Fruit fly (Drosophila melanogaster) whole organism, embryonic: ENCODE data around the gene Hph.

ENCODE experiments used
- Atf6 ChIP-seq: fragments of 200-800 bp; sonication (Bioruptor generic); IDR thresholded peaks from 2 replicates; pipeline ENCODE4 v1.3.6; 2022; ENCODE audit warnings: missing biosample characterization, missing genetic modification characterization
- C15 ChIP-seq: fragments of 200-800 bp; sonication (Bioruptor generic); IDR thresholded peaks from 3 replicates; pipeline ENCODE4 v1.3.6; 2022; ENCODE audit warnings: missing biosample characterization, missing genetic modification characterization
- CG1024 ChIP-seq: fragments of 200-800 bp; sonication (Bioruptor generic); IDR thresholded peaks from 2 replicates; pipeline ENCODE4 v1.3.6; 2022; ENCODE audit warnings: missing biosample characterization, missing genetic modification characterization
- CG11696 ChIP-seq: fragments of 200-800 bp; sonication (Bioruptor generic); IDR thresholded peaks from 2 replicates; pipeline ENCODE4 v1.3.6; 2022; ENCODE audit warnings: missing biosample characterization, missing genetic modification characterization
- CG12155 ChIP-seq: fragments of 200-800 bp; sonication (Bioruptor generic); optimal IDR thresholded peaks from 3 replicates; lab custom pipeline; 2016; ENCODE audit warnings: missing biosample characterization, missing genetic modification characterization
- CG12942 ChIP-seq: fragments of 200-800 bp; sonication (Bioruptor generic); optimal IDR thresholded peaks from 3 replicates; lab custom pipeline; 2016; ENCODE audit warnings: missing biosample characterization, missing genetic modification characterization
- CG14441 ChIP-seq: fragments of 200-800 bp; sonication (Bioruptor generic); IDR thresholded peaks from 2 replicates; pipeline ENCODE4 v1.3.6; 2022; ENCODE audit warnings: missing biosample characterization, missing genetic modification characterization
- CG14710 ChIP-seq: fragments of 200-800 bp; sonication (Bioruptor generic); optimal IDR thresholded peaks from 3 replicates; lab custom pipeline; 2019; ENCODE audit warnings: missing biosample characterization, mild to moderate bottlenecking, missing genetic modification characterization, moderate library complexity
- CG1602 ChIP-seq: fragments of 200-800 bp; sonication (Bioruptor generic); optimal IDR thresholded peaks from 3 replicates; lab custom pipeline; 2016; ENCODE audit warnings: missing biosample characterization, missing genetic modification characterization
- CG16813 ChIP-seq: fragments of 200-800 bp; sonication (Bioruptor generic); IDR thresholded peaks from 3 replicates; pipeline ENCODE4 v1.3.6; 2022; ENCODE audit warnings: missing biosample characterization, missing genetic modification characterization; ENCODE audit not compliant: partially characterized antibody
- CG17912 ChIP-seq: fragments of 200-800 bp; sonication (Bioruptor generic); optimal IDR thresholded peaks from 2 replicates; lab custom pipeline; 2018; ENCODE audit warnings: missing biosample characterization, mild to moderate bottlenecking, missing genetic modification characterization
- CG2120 ChIP-seq: fragments of 200-800 bp; sonication (Bioruptor generic); optimal IDR thresholded peaks from 3 replicates; lab custom pipeline; 2016; ENCODE audit warnings: missing biosample characterization, missing genetic modification characterization
- CG3838 ChIP-seq: fragments of 200-800 bp; sonication (Bioruptor generic); optimal IDR thresholded peaks from 3 replicates; lab custom pipeline; 2016; ENCODE audit warnings: missing biosample characterization, missing genetic modification characterization
- CG3847 ChIP-seq: fragments of 200-800 bp; sonication (Bioruptor generic); IDR thresholded peaks from 2 replicates; pipeline ENCODE4 v1.3.6; 2022; ENCODE audit warnings: missing biosample characterization, missing genetic modification characterization
- CG6689 ChIP-seq: fragments of 200-800 bp; sonication (Bioruptor generic); IDR thresholded peaks from 2 replicates; pipeline ENCODE4 v1.3.6; 2022; ENCODE audit warnings: missing biosample characterization, missing genetic modification characterization
- CG7786 ChIP-seq: fragments of 200-800 bp; sonication (Bioruptor generic); optimal IDR thresholded peaks from 2 replicates; lab custom pipeline; 2016; ENCODE audit warnings: missing biosample characterization, missing genetic modification characterization
- CG7839 ChIP-seq: fragments of 200-800 bp; sonication (Bioruptor generic); optimal IDR thresholded peaks from 3 replicates; lab custom pipeline; 2018; ENCODE audit warnings: missing biosample characterization, mild to moderate bottlenecking, missing genetic modification characterization, moderate library complexity
- CG8765 ChIP-seq: fragments of 200-800 bp; sonication (Bioruptor generic); IDR thresholded peaks from 2 replicates; pipeline ENCODE4 v1.3.6; 2022; ENCODE audit warnings: missing biosample characterization, missing genetic modification characterization
- CG9817 ChIP-seq: fragments of 200-800 bp; sonication (Bioruptor generic); optimal IDR thresholded peaks from 2 replicates; lab custom pipeline; 2018; ENCODE audit warnings: missing biosample characterization, mild to moderate bottlenecking, missing genetic modification characterization, moderate library complexity
- Dp ChIP-seq: fragments of 200-800 bp; sonication (Bioruptor generic); optimal IDR thresholded peaks from 2 replicates; lab custom pipeline; 2018; ENCODE audit warnings: missing biosample characterization, mild to moderate bottlenecking, missing genetic modification characterization, moderate library complexity
- E2f1 ChIP-seq: fragments of 200-800 bp; sonication (Bioruptor generic); IDR thresholded peaks from 2 replicates; pipeline ENCODE4 v1.3.6; 2022; ENCODE audit warnings: missing biosample characterization, missing genetic modification characterization
- Fer3 ChIP-seq: fragments of 200-800 bp; sonication (Bioruptor generic); optimal IDR thresholded peaks from 2 replicates; lab custom pipeline; 2018; ENCODE audit warnings: missing biosample characterization, mild to moderate bottlenecking, missing genetic modification characterization, moderate library complexity
- Hand ChIP-seq: fragments of 200-800 bp; sonication (Bioruptor generic); optimal IDR thresholded peaks from 2 replicates; lab custom pipeline; 2017; ENCODE audit warnings: mild to moderate bottlenecking, missing biosample characterization, missing genetic modification reagents, missing genetic modification characterization
- Jarid2 ChIP-seq: fragments of 200-800 bp; sonication (Bioruptor generic); optimal IDR thresholded peaks from 3 replicates; lab custom pipeline; 2017; ENCODE audit warnings: mild to moderate bottlenecking, missing biosample characterization, missing genetic modification reagents, missing genetic modification characterization
- Lhr ChIP-seq: fragments of 200-800 bp; sonication (Bioruptor generic); optimal IDR thresholded peaks from 3 replicates; lab custom pipeline; 2017; ENCODE audit warnings: mild to moderate bottlenecking, missing biosample characterization, missing genetic modification reagents, missing genetic modification characterization
- MBD-R2 ChIP-seq: fragments of 200-800 bp; sonication (Bioruptor generic); IDR thresholded peaks from 2 replicates; pipeline ENCODE4 v1.3.6; 2022; ENCODE audit warnings: missing biosample characterization, missing genetic modification characterization
- Med ChIP-seq: fragments of 200-800 bp; sonication (Bioruptor generic); peaks from one replicate; lab custom pipeline; 2016; ENCODE audit warnings: missing biosample characterization, missing genetic modification characterization, mild to moderate bottlenecking, inconsistent platforms, moderate library complexity
- Pdp1 ChIP-seq, 2 experiments: fragments of 200-800 bp; sonication (Bioruptor generic); optimal IDR thresholded peaks; 3 replicates each; lab custom pipeline; 2016; ENCODE audit warnings: missing biosample characterization in 2 of 2, missing genetic modification characterization in 2 of 2, mild to moderate bottlenecking in 1 of 2, moderate library complexity in 1 of 2
- Poxn ChIP-seq: fragments of 200-800 bp; sonication (Bioruptor generic); IDR thresholded peaks from 2 replicates; pipeline ENCODE4 v1.3.6; 2022; ENCODE audit warnings: missing biosample characterization, missing genetic modification characterization
- aop ChIP-seq: fragments of 200-800 bp; sonication (Bioruptor generic); IDR thresholded peaks from 2 replicates; pipeline ENCODE4 v1.3.6; 2022; ENCODE audit warnings: missing biosample characterization, missing genetic modification characterization
- ato ChIP-seq: fragments of 200-800 bp; sonication (Bioruptor generic); IDR thresholded peaks from 2 replicates; pipeline ENCODE4 v1.3.6; 2022; ENCODE audit warnings: missing biosample characterization, missing genetic modification characterization; ENCODE audit not compliant: partially characterized antibody
- bowl ChIP-seq: fragments of 200-800 bp; sonication (Bioruptor generic); IDR thresholded peaks from 2 replicates; pipeline ENCODE4 v1.3.6; 2022; ENCODE audit warnings: missing biosample characterization, missing genetic modification characterization
- btn ChIP-seq: fragments of 200-800 bp; sonication (Bioruptor generic); optimal IDR thresholded peaks from 2 replicates; lab custom pipeline; 2016; ENCODE audit warnings: missing biosample characterization, missing genetic modification characterization
- cas ChIP-seq: fragments of 200-800 bp; sonication (Bioruptor generic); IDR thresholded peaks from 2 replicates; pipeline ENCODE4 v1.3.6; 2022; ENCODE audit warnings: missing biosample characterization, missing genetic modification characterization
- cwo ChIP-seq: fragments of 200-800 bp; sonication (Bioruptor generic); optimal IDR thresholded peaks from 3 replicates; lab custom pipeline; 2017; ENCODE audit warnings: missing biosample characterization, missing genetic modification characterization, mild to moderate bottlenecking, moderate library complexity, missing genetic modification reagents
- danr ChIP-seq: fragments of 200-800 bp; sonication (Bioruptor generic); IDR thresholded peaks from 2 replicates; pipeline ENCODE4 v1.3.6; 2022; ENCODE audit warnings: missing biosample characterization, missing genetic modification characterization
- esg ChIP-seq: fragments of 200-800 bp; sonication (Bioruptor generic); conservative IDR thresholded peaks from 2 replicates; pipeline ENCODE4 v1.3.6; 2022; ENCODE audit warnings: missing biosample characterization, missing genetic modification characterization
- exex ChIP-seq: fragments of 200-800 bp; sonication (Bioruptor generic); optimal IDR thresholded peaks from 4 replicates; lab custom pipeline; 2018; ENCODE audit warnings: missing biosample characterization, mild to moderate bottlenecking, missing genetic modification characterization, moderate library complexity
- fd102C ChIP-seq: fragments of 200-800 bp; sonication (Bioruptor generic); optimal IDR thresholded peaks from 2 replicates; lab custom pipeline; 2018; ENCODE audit warnings: missing biosample characterization, mild to moderate bottlenecking, missing genetic modification characterization, moderate library complexity
- fru ChIP-seq: fragments of >200 bp; optimal IDR thresholded peaks from 2 replicates; lab custom pipeline; 2017
- luna ChIP-seq: fragments of 200-800 bp; sonication (Bioruptor generic); optimal IDR thresholded peaks from 2 replicates; lab custom pipeline; 2016; ENCODE audit warnings: missing biosample characterization, missing genetic modification characterization
- onecut ChIP-seq: fragments of 200-800 bp; sonication (Bioruptor generic); IDR thresholded peaks from 2 replicates; pipeline ENCODE4 v1.3.6; 2022; ENCODE audit warnings: missing biosample characterization, missing genetic modification characterization
- sim ChIP-seq: fragments of 200-800 bp; sonication (Bioruptor generic); IDR thresholded peaks from 2 replicates; pipeline ENCODE4 v1.3.6; 2022; ENCODE audit warnings: missing biosample characterization, missing genetic modification characterization
- stc ChIP-seq: fragments of 200-800 bp; sonication (Bioruptor generic); IDR thresholded peaks from 2 replicates; pipeline ENCODE4 v1.3.6; 2022; ENCODE audit warnings: missing biosample characterization, missing genetic modification characterization
- tap ChIP-seq: fragments of 200-800 bp; optimal IDR thresholded peaks from 3 replicates; lab custom pipeline; 2019; ENCODE audit warnings: missing biosample characterization, mild to moderate bottlenecking, missing genetic modification characterization, moderate library complexity
- tio ChIP-seq: fragments of 200-800 bp; sonication (Bioruptor generic); optimal IDR thresholded peaks from 2 replicates; lab custom pipeline; 2017; ENCODE audit warnings: missing biosample characterization, missing genetic modification characterization, inconsistent platforms
- yki ChIP-seq: fragments of >200 bp; optimal IDR thresholded peaks from 3 replicates; lab custom pipeline; 2018

Hph gene

DNA sequence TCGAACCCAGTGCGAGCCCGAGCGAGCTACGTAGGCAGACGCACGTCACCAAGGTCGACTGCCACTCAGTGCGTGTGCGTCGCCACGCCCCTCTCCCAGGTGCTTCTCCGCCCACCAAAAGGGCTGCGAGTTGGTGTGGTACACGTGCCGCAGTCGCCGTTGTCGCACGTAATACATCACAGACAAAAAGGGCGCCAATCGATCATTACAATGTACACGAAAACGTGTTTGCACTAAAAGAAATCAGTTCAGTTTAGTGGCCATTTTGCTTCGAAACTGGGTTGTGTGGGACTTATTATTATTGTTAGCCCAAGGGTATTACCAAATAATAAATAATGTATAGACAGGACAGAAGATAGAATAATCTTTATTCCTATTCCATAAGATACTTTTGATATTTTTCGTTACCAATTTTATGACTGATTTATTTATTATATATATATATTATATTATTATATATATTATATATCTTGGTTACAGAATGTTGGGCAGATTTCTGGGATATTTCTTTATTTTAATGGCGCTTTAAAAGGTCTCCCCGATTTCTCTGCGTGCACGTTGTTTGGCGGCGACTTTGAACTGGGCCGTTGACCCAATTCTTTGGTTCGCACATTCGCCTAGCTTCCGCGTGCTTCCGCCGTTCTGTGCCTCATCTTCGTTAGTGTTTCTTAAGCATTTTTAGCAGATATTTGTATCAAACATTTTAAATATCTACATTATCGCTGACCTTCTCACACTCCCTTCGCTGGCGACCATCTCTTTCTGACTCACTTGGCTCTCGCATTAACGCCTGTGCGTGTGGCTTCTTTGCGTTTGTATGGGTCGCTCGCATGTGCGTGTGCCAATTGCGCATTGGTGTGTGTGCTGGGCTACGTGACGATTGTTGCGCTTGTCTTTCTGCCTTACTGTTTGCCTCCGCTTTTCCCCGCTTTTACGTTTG, 6.7 kb downstream of the Hph start (continued):
- peak; percentile 71 for TF ChIP-seq CG1602 (GFP tag; lab: Kevin White, UChicago)
- TF ChIP-seq stc (GFP tag; lab: Robert Waterston, UW): peak; percentile 66; the same call in 1 of the 2 replicates
- peak; percentile 24 for TF ChIP-seq exex (tag; lab: Kevin White, UChicago)
- no peak for TF ChIP-seq ato (GFP tag; lab: Robert Waterston, UW)
- peak; percentile 2 for TF ChIP-seq CG7786 (GFP tag; lab: Kevin White, UChicago)
- TF ChIP-seq Med (GFP tag; lab: Kevin White, UChicago): peak; percentile 78
- TF ChIP-seq CG8765 (GFP tag; lab: Robert Waterston, UW): no peak
- TF ChIP-seq cwo: peak; percentile 97
- TF ChIP-seq Poxn (GFP tag; lab: Robert Waterston, UW): peak; percentile 42; the same call in 1 of the 2 replicates
- TF ChIP-seq yki (lab: Kevin White, UChicago): no peak
- no peak for TF ChIP-seq Dp (GFP tag; lab: Kevin White, UChicago)
- no peak for TF ChIP-seq CG16813 (GFP tag; lab: Robert Waterston, UW)
- TF ChIP-seq CG3838: no peak
- TF ChIP-seq CG9817 (tag; lab: Kevin White, UChicago): peak; percentile 85
- TF ChIP-seq CG3847: peak; percentile 82
- TF ChIP-seq CG17912 (GFP tag; lab: Kevin White, UChicago): peak; percentile 45
- no peak for TF ChIP-seq bowl (GFP tag; lab: Robert Waterston, UW)
- TF ChIP-seq tap (tag; lab: Kevin White, UChicago): peak; percentile 79
- peak; percentile 44 to 76 for TF ChIP-seq Pdp1 (GFP tag; optimal IDR thresholded peaks at IDR 0.05; lab: Kevin White, UChicago)
- no peak for TF ChIP-seq C15
- TF ChIP-seq CG12942 (GFP tag; lab: Kevin White, UChicago): peak; percentile 70
- TF ChIP-seq Fer3: peak; percentile 73
- TF ChIP-seq aop (GFP tag; lab: Robert Waterston, UW): no peak
- TF ChIP-seq Atf6 (GFP tag; lab: Robert Waterston, UW): peak; percentile 20
- TF ChIP-seq luna (GFP tag; lab: Kevin White, UChicago): no peak
- TF ChIP-seq danr (GFP tag; lab: Robert Waterston, UW): 0 out of 2 replicates have a peak, but pooled peaks have one; percentile 62
- peak; percentile 67 for TF ChIP-seq esg (GFP tag; lab: Robert Waterston, UW)
- peak; percentile 84 for TF ChIP-seq CG14710
- TF ChIP-seq Lhr (GFP tag; lab: Kevin White, UChicago): no peak
- TF ChIP-seq CG12155 (GFP tag; lab: Kevin White, UChicago): peak; percentile 46
- no peak for TF ChIP-seq cas

DNA sequence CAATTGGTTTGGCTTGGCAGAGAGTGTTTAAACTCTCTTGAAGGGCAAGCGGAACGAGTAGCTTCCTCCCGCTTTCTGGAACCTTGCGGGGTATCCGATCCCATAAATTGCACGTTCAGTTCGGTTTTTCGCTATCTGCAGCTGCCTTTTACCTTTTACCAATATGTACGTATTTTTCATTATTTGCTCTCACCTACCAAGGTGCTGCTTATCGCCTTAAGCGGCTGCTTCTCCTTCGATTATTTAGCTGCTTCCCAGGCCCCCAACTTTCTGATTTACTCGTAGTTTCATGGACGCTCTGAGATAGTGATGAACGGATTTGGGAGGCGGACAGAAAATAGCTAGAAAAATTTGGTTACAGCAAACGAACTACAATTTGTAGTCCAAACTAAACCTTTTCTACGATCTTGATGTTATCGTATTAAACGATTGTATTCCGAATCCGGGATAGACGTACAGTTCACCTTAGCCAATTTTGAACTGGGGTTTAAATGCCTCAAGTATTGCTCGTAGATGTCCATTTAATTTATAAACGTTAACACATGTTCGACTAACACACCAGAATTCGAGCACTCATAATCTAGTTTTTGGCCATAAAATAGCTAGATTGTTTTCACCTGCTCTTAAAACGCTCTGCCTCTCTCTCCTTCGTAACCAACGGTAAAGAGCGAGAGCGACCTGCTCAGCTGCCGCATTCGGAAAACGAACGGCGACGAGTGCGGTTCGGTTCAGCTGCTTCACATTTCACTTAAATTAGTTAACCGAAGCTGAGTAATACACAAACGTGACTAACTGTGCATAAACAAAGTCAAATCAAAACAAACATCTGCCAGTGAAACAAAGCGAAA, 7.6 kb downstream of the Hph start:
- no peak for TF ChIP-seq CG14441
- TF ChIP-seq MBD-R2 (GFP tag; lab: Robert Waterston, UW): no peak
- TF ChIP-seq tio (GFP tag; lab: Kevin White, UChicago): no peak
- TF ChIP-seq btn (GFP tag; lab: Kevin White, UChicago): no peak
- peak; percentile 6 for TF ChIP-seq CG9817 (tag; lab: Kevin White, UChicago)
- TF ChIP-seq Jarid2 (GFP tag; lab: Kevin White, UChicago): peak; percentile 79
- no peak for TF ChIP-seq Hand (GFP tag; lab: Kevin White, UChicago)
- TF ChIP-seq CG11696 (GFP tag; lab: Robert Waterston, UW): no peak
- TF ChIP-seq fd102C (GFP tag; lab: Kevin White, UChicago): no peak
- peak; percentile 61 for TF ChIP-seq CG2120 (GFP tag; lab: Kevin White, UChicago)
- TF ChIP-seq tap (tag; lab: Kevin White, UChicago): peak; percentile 40
- peak; percentile 52 for TF ChIP-seq CG7839
- no peak for TF ChIP-seq fru (lab: Kevin White, UChicago)
- TF ChIP-seq CG1024 (GFP tag; lab: Robert Waterston, UW): no peak
- TF ChIP-seq CG6689 (GFP tag; lab: Robert Waterston, UW): no peak; the same call in 1 of the 2 replicates
- peak; percentile 6; the same call in 1 of the 2 replicates for TF ChIP-seq onecut (GFP tag; lab: Robert Waterston, UW)
- TF ChIP-seq sim (GFP tag; lab: Robert Waterston, UW): no peak
- TF ChIP-seq CG1602 (GFP tag; lab: Kevin White, UChicago): peak; percentile 7
- TF ChIP-seq E2f1 (GFP tag; lab: Robert Waterston, UW): no peak
